Worm (Caenorhabditis elegans) whole organism, late embryonic: ENCODE measurements around the gene ajm-1.
A peak's percentile ranks its signal among the peaks of the same experiment; 100 is the strongest.

Experiments
- C08G9.2 ChIP-seq: sonication (generic microtip); optimal IDR thresholded peaks from 2 replicates; lab custom pipeline; 2016; ENCODE audit warnings: mild to moderate bottlenecking, missing genetic modification characterization, moderate library complexity, missing compliant biosample characterization
- C38D4.7 ChIP-seq: fragments of 200-800 bp; sonication (Bioruptor generic); optimal IDR thresholded peaks from 2 replicates; lab custom pipeline; 2018; ENCODE audit warnings: mild to moderate bottlenecking, missing genetic modification characterization, moderate library complexity, missing compliant biosample characterization
- F13H6.1 ChIP-seq: sonication (generic microtip); optimal IDR thresholded peaks from 2 replicates; lab custom pipeline; 2016; ENCODE audit warnings: missing genetic modification characterization, missing compliant biosample characterization
- K02D7.2 ChIP-seq: sonication (generic microtip); optimal IDR thresholded peaks from 2 replicates; lab custom pipeline; 2017; ENCODE audit warnings: mild to moderate bottlenecking, missing genetic modification characterization, missing compliant biosample characterization
- T23F11.4 ChIP-seq: fragments of 200-800 bp; sonication (Bioruptor generic); optimal IDR thresholded peaks from 2 replicates; lab custom pipeline; 2018; ENCODE audit warnings: mild to moderate bottlenecking, missing genetic modification characterization, missing compliant biosample characterization
- Y22D7AL.16 ChIP-seq: sonication (generic microtip); optimal IDR thresholded peaks from 2 replicates; lab custom pipeline; 2016; ENCODE audit warnings: missing genetic modification characterization, missing compliant biosample characterization
- ama-1 ChIP-seq: fragments of 150-350 bp; optimal IDR thresholded peaks from 2 replicates; lab custom pipeline; 2014
- ceh-14 ChIP-seq: sonication (generic microtip); optimal IDR thresholded peaks from 2 replicates; lab custom pipeline; 2016; ENCODE audit warnings: missing genotype, missing genetic modification characterization, missing compliant biosample characterization
- ceh-22 ChIP-seq: sonication (generic microtip); optimal IDR thresholded peaks from 2 replicates; lab custom pipeline; 2017; ENCODE audit warnings: missing biosample characterization, missing genetic modification characterization
- ceh-30 ChIP-seq: fragments of 150-350 bp; optimal IDR thresholded peaks from 2 replicates; lab custom pipeline; 2014; ENCODE audit warnings: missing biosample characterization, missing genetic modification characterization
- ceh-31 ChIP-seq: sonication (generic microtip); optimal IDR thresholded peaks from 2 replicates; lab custom pipeline; 2016; ENCODE audit warnings: missing genetic modification characterization, missing compliant biosample characterization
- ceh-34 ChIP-seq: sonication (generic microtip); optimal IDR thresholded peaks from 2 replicates; lab custom pipeline; 2016; ENCODE audit warnings: mild to moderate bottlenecking, missing genetic modification characterization, missing compliant biosample characterization
- ceh-45 ChIP-seq: fragments of 200-800 bp; sonication (Bioruptor generic); IDR thresholded peaks from 2 replicates; pipeline ENCODE4 v1.3.6; 2022; ENCODE audit warnings: missing genetic modification reagents, missing genetic modification characterization, missing compliant biosample characterization
- ceh-48 ChIP-seq: sonication (generic microtip); optimal IDR thresholded peaks from 2 replicates; lab custom pipeline; 2016; ENCODE audit warnings: missing genetic modification characterization, inconsistent platforms, missing compliant biosample characterization
- ceh-9 ChIP-seq: sonication (generic microtip); optimal IDR thresholded peaks from 2 replicates; lab custom pipeline; 2016; ENCODE audit warnings: mild to moderate bottlenecking, missing genetic modification characterization, inconsistent platforms, missing compliant biosample characterization
- che-1 ChIP-seq: sonication (generic microtip); optimal IDR thresholded peaks from 2 replicates; lab custom pipeline; 2016; ENCODE audit warnings: mild to moderate bottlenecking, missing genetic modification characterization, missing compliant biosample characterization
- dve-1 ChIP-seq: sonication (generic microtip); optimal IDR thresholded peaks from 2 replicates; lab custom pipeline; 2017; ENCODE audit warnings: antibody characterized with exemption, mild to moderate bottlenecking, missing genetic modification characterization, missing compliant biosample characterization
- elt-4 ChIP-seq: sonication (generic microtip); optimal IDR thresholded peaks from 2 replicates; lab custom pipeline; 2016; ENCODE audit warnings: missing genetic modification characterization, missing compliant biosample characterization
- ets-4 ChIP-seq: sonication (generic microtip); optimal IDR thresholded peaks from 2 replicates; lab custom pipeline; 2016; ENCODE audit warnings: missing genetic modification characterization, missing compliant biosample characterization
- eyg-1 ChIP-seq: sonication (generic microtip); optimal IDR thresholded peaks from 2 replicates; lab custom pipeline; 2016; ENCODE audit warnings: missing genotype, missing genetic modification characterization, missing compliant biosample characterization
- fkh-6 ChIP-seq: sonication (generic microtip); optimal IDR thresholded peaks from 2 replicates; lab custom pipeline; 2016; ENCODE audit warnings: missing genetic modification characterization, missing compliant biosample characterization
- gmeb-2 ChIP-seq: sonication (generic microtip); optimal IDR thresholded peaks from 2 replicates; lab custom pipeline; 2016; ENCODE audit warnings: missing genetic modification characterization, inconsistent platforms, missing compliant biosample characterization
- hlh-15 ChIP-seq: sonication (generic microtip); optimal IDR thresholded peaks from 2 replicates; lab custom pipeline; 2016; ENCODE audit warnings: missing genetic modification characterization, missing compliant biosample characterization
- hlh-30 ChIP-seq: sonication (generic microtip); optimal IDR thresholded peaks from 2 replicates; lab custom pipeline; 2017; ENCODE audit warnings: antibody characterized with exemption, missing genetic modification characterization, missing compliant biosample characterization; ENCODE audit not compliant: insufficient read depth
- lim-6 ChIP-seq: sonication (generic microtip); optimal IDR thresholded peaks from 2 replicates; lab custom pipeline; 2016; ENCODE audit warnings: missing genetic modification characterization, missing compliant biosample characterization
- nfya-1 ChIP-seq: sonication (generic microtip); optimal IDR thresholded peaks from 2 replicates; lab custom pipeline; 2017; ENCODE audit warnings: missing genetic modification characterization, mild to moderate bottlenecking, missing compliant biosample characterization, antibody characterized with exemption, moderate library complexity
- npax-4 ChIP-seq: sonication (generic microtip); optimal IDR thresholded peaks from 2 replicates; lab custom pipeline; 2016; ENCODE audit warnings: missing genetic modification characterization, missing compliant biosample characterization
- pha-2 ChIP-seq: sonication (generic microtip); optimal IDR thresholded peaks from 2 replicates; lab custom pipeline; 2017; ENCODE audit warnings: mild to moderate bottlenecking, missing genetic modification characterization, missing compliant biosample characterization
- pha-4 ChIP-seq: fragments of 150-350 bp; optimal IDR thresholded peaks from 2 replicates; lab custom pipeline; 2018; ENCODE audit warnings: missing biosample characterization, missing genetic modification reagents, missing genetic modification characterization
- pqm-1 ChIP-seq: sonication (generic microtip); optimal IDR thresholded peaks from 2 replicates; lab custom pipeline; 2016; ENCODE audit warnings: missing genetic modification characterization, missing compliant biosample characterization
- ref-2 ChIP-seq: sonication (generic microtip); optimal IDR thresholded peaks from 2 replicates; lab custom pipeline; 2016; ENCODE audit warnings: missing genetic modification characterization, missing compliant biosample characterization
- rnt-1 ChIP-seq: sonication (generic microtip); optimal IDR thresholded peaks from 2 replicates; lab custom pipeline; 2016; ENCODE audit warnings: missing genetic modification characterization, missing compliant biosample characterization
- sox-2 ChIP-seq: fragments of 200-800 bp; sonication (Bioruptor generic); IDR thresholded peaks from 2 replicates; pipeline ENCODE4 v1.3.6; 2022; ENCODE audit warnings: missing genetic modification reagents, missing genetic modification characterization, missing compliant biosample characterization
- sox-4 ChIP-seq: sonication (generic microtip); optimal IDR thresholded peaks from 2 replicates; lab custom pipeline; 2017; ENCODE audit warnings: mild to moderate bottlenecking, missing genetic modification characterization, inconsistent platforms, missing compliant biosample characterization
- tbx-2 ChIP-seq: sonication (generic microtip); optimal IDR thresholded peaks from 2 replicates; lab custom pipeline; 2016; ENCODE audit warnings: missing genetic modification characterization, missing compliant biosample characterization
- tbx-7 ChIP-seq: sonication (generic microtip); optimal IDR thresholded peaks from 2 replicates; lab custom pipeline; 2016; ENCODE audit warnings: missing genotype, missing genetic modification characterization, missing compliant biosample characterization
- ttx-3 ChIP-seq: sonication (generic microtip); optimal IDR thresholded peaks from 2 replicates; lab custom pipeline; 2016; ENCODE audit warnings: missing genetic modification reagents, missing genetic modification characterization, missing compliant biosample characterization
- unc-42 ChIP-seq: sonication (generic microtip); optimal IDR thresholded peaks from 2 replicates; lab custom pipeline; 2016; ENCODE audit warnings: missing genotype, missing genetic modification characterization, missing compliant biosample characterization
- unc-55 ChIP-seq: sonication (generic microtip); optimal IDR thresholded peaks from 2 replicates; lab custom pipeline; 2017; ENCODE audit warnings: missing biosample characterization, missing genetic modification reagents, missing genetic modification characterization

ajm-1 gene

DNA sequence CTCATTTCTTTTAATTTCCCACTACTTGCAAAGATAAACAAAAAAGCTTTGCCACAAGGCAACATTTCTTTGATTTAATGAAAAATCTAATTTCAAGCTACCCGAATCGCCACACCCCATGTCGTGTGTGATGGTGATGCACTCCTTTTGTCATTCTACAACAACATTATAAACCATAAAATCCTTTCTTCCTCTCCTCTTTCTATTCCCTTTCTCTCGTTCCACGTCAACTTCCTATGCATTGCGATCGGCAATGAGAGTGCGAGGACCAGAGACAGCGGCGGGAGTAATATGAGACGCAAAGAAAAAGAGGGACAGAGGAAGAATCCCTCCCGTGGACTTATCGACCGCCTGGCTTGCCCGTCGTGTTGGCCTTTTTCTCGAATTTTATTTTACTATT is 14.7 kb upstream of the ajm-1 start (continued):
- TF ChIP-seq che-1 (tag; lab: Kevin White, UChicago): no peak
- no peak for TF ChIP-seq pha-2 (tag; lab: Kevin White, UChicago)
- TF ChIP-seq ceh-31 (tag; lab: Kevin White, UChicago): peak; percentile 63
- no peak for TF ChIP-seq ttx-3 (tag; lab: Kevin White, UChicago)
- no peak for TF ChIP-seq sox-2 (GFP tag; lab: Robert Waterston, UW)
- TF ChIP-seq C08G9.2 (tag; lab: Kevin White, UChicago): no peak
- no peak for TF ChIP-seq gmeb-2 (tag; lab: Kevin White, UChicago)
- no peak for TF ChIP-seq hlh-30
- TF ChIP-seq npax-4 (tag; lab: Kevin White, UChicago): no peak
- no peak for TF ChIP-seq hlh-15 (tag; lab: Kevin White, UChicago)
- TF ChIP-seq ceh-9 (tag; lab: Kevin White, UChicago): no peak
- no peak for TF ChIP-seq ceh-14 (tag; lab: Kevin White, UChicago)
- TF ChIP-seq unc-55: peak; percentile 60
- peak; percentile 73 for TF ChIP-seq ceh-34 (tag; lab: Kevin White, UChicago)
- TF ChIP-seq ceh-45 (GFP tag; lab: Robert Waterston, UW): no peak
- TF ChIP-seq eyg-1 (tag; lab: Kevin White, UChicago): no peak
- TF ChIP-seq ceh-22: no peak
- TF ChIP-seq nfya-1 (tag; lab: Kevin White, UChicago): peak; percentile 53
- TF ChIP-seq rnt-1 (tag; lab: Kevin White, UChicago): peak; percentile 17
- no peak for TF ChIP-seq lim-6 (tag; lab: Kevin White, UChicago)
- TF ChIP-seq ref-2: no peak
- TF ChIP-seq T23F11.4 (GFP tag; lab: Kevin White, UChicago): no peak
- peak; percentile 24 for TF ChIP-seq ceh-48
- TF ChIP-seq ceh-30: no peak
- TF ChIP-seq elt-4 (tag; lab: Kevin White, UChicago): no peak
- peak; percentile 0 for TF ChIP-seq dve-1 (tag; lab: Kevin White, UChicago)
- no peak for TF ChIP-seq ets-4 (tag; lab: Kevin White, UChicago)
- TF ChIP-seq tbx-2: peak; percentile 42
- TF ChIP-seq unc-42 (tag; lab: Kevin White, UChicago): peak; percentile 82

ce11 chrX:9069070-9069469 is 13.7 kb upstream of the ajm-1 start:
- TF ChIP-seq nfya-1 (tag; lab: Kevin White, UChicago) (no peak), F13H6.1 (no peak), eyg-1 (tag; lab: Kevin White, UChicago) (no peak), ceh-45 (GFP tag; lab: Robert Waterston, UW) (no peak), unc-55 (no peak), che-1 (tag; lab: Kevin White, UChicago) (no peak), sox-4 (tag; lab: Kevin White, UChicago) (no peak)

ce11 chrX:9074497-9074896 is 8.2 kb upstream of the ajm-1 start:
- no peak for TF ChIP-seq ref-2
- no peak for TF ChIP-seq Y22D7AL.16 (tag; lab: Kevin White, UChicago)
- TF ChIP-seq K02D7.2 (tag; lab: Kevin White, UChicago): no peak
- no peak for TF ChIP-seq fkh-6 (tag; lab: Kevin White, UChicago)
- TF ChIP-seq rnt-1 (tag; lab: Kevin White, UChicago): no peak
- no peak for TF ChIP-seq C38D4.7 (GFP tag; lab: Kevin White, UChicago)
- no peak for TF ChIP-seq tbx-7 (tag; lab: Kevin White, UChicago)

ce11 chrX:9076886-9077285 is 5.9 kb upstream of the ajm-1 start, which contains the start of gene F47E1.1:
Gene F47E1.1 (plus strand): TSS chrX:9077186.
- TF ChIP-seq K02D7.2 (tag; lab: Kevin White, UChicago): no peak
- no peak for TF ChIP-seq pqm-1 (tag; lab: Kevin White, UChicago)
- TF ChIP-seq ttx-3 (tag; lab: Kevin White, UChicago): no peak
- TF ChIP-seq ama-1 (lab: Kevin White, UChicago): no peak
- TF ChIP-seq hlh-15 (tag; lab: Kevin White, UChicago): no peak
- TF ChIP-seq pha-4 (tag; lab: Kevin White, UChicago): no peak
- TF ChIP-seq, all 69 proteins: peak for 0
